Fruit fly (Drosophila melanogaster): ENCODE measurements around the gene Ccp84Ag.

The Ccp84Ag gene

DNA sequence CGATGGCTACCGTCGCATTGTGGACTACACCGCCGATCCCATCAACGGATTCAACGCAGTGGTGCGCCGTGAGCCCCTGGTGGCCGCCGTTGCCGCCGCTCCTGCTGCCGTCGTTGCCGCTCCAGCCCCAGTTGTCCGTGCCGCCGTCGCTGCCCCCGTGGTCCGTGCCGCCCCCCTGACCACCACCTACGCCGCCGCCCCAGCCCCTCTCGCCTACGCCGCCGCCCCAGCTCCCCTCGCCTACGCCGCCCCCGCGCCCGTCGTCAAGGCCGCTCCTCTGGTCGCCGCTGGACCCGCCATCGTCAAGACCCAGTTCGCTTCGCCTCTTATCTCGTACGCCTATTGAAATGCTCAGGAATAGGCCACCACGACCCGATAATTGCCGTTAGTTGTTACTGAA is 691 bp downstream of the Ccp84Ag start (continued):
- TF ChIP-seq crol (GFP tag; IDR thresholded peaks at IDR 0.05): 0 out of 2 replicates have a peak, but pooled peaks have one; percentile 48
- no peak for TF ChIP-seq sens-2 (GFP tag; IDR thresholded peaks at IDR 0.05)
- TF ChIP-seq da (GFP tag; optimal IDR thresholded peaks at IDR 0.05): no peak
- no peak for TF ChIP-seq salm (tag; optimal IDR thresholded peaks at IDR 0.05)
- TF ChIP-seq Optix (GFP tag; IDR thresholded peaks at IDR 0.05): 0 out of 3 replicates have a peak, but pooled peaks have one; percentile 17
- no peak for TF ChIP-seq HHEX (GFP tag; optimal IDR thresholded peaks at IDR 0.05)
- TF ChIP-seq CG6854 (GFP tag; optimal IDR thresholded peaks at IDR 0.05): no peak
- 0 out of 2 replicates have a peak, but pooled peaks have one; percentile 27 for TF ChIP-seq CG32772 (GFP tag; IDR thresholded peaks at IDR 0.05)
- no peak for TF ChIP-seq Trl (optimal IDR thresholded peaks at IDR 0.05)
- no peak for TF ChIP-seq Trl (GFP tag; optimal IDR thresholded peaks at IDR 0.05)
- 0 out of 3 replicates have a peak, but pooled peaks have one; percentile 14 for TF ChIP-seq CG14860 (GFP tag; IDR thresholded peaks at IDR 0.05; ENCODE audit: partially characterized antibody)
- 0 out of 2 replicates have a peak, but pooled peaks have one; percentile 33 for TF ChIP-seq slbo (GFP tag; IDR thresholded peaks at IDR 0.05)
- TF ChIP-seq CG10431 (GFP tag; optimal IDR thresholded peaks at IDR 0.05): no peak

DNA sequence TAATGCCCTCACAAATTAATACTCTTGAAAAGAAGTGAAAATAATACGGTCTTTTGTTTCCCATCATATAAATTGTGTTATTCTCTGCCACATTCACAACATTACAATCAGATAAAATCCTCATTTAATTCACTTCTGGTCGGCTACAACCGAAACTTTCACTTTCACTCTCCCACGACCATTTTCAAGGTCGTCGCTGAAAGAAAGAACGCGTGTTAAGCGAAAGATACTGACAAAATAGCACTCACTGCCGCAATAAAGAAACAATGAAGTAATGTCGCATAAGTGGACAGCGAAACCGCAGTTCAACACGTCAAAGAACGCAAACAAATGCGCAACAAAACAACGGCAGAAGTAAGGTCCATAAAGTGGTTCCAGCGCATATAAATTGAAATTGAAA is 1.6 kb downstream of the Ccp84Ag start:
- TF ChIP-seq jing (GFP tag; optimal IDR thresholded peaks at IDR 0.05) (no peak), CG10431 (GFP tag; optimal IDR thresholded peaks at IDR 0.05) (no peak), Blimp-1 (GFP tag; optimal IDR thresholded peaks at IDR 0.05) (peak; percentile 78), CG11456 (GFP tag; IDR thresholded peaks at IDR 0.05) (no peak), CG12659 (GFP tag; optimal IDR thresholded peaks at IDR 0.05) (no peak)

DNA sequence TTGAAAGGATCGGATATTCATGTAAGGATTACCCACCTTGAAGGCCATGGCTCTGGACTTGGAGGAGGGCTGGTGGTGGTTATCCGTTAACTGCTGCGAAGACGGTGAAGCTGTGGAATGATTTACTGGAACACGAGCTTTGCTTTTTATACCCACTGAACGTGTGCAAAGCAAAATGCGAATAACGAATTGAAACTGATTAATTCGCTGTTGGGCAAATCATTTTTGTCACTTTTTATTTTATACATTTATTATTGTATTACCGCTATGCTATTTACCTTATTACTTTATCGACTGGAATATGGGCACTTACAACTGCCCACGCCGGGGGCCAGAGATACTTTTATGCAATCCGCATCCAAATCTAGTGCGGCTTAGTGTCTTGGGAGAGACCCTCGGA is 3.6 kb downstream of the Ccp84Ag start, which contains the start of gene Ccp84Af:
Gene Ccp84Af, minus strand, starts transcription at position 101 of the 400 bp plus-strand sequence.
- TF ChIP-seq row (GFP tag; IDR thresholded peaks at IDR 0.05): no peak
- TF ChIP-seq Ets65A (GFP tag): peak; percentile 64

DNA sequence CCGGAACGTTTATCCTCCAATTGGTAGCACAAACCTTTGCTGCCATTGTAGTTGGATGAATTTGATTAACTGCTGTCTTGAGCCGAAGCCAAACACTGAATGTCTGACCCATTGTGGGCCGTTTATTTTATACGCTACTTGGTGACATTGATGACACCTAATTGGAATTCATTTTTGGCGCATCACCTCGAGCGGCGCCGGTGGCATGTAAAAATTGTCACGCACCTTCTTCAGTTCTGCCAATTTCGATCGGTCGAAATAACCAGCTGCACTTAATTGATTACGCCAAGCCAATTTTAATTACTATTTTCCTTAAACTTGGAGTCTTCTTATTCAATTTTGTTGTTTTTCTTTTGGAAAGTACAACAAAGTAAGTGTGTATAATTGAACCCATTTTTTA is 5.1 kb downstream of the Ccp84Ag start, which contains the start of gene Ccp84Ae:
Gene Ccp84Ae, minus strand, starts transcription at position 101 of the 400 bp plus-strand sequence.
- no peak for TF ChIP-seq tio (GFP tag; optimal IDR thresholded peaks at IDR 0.05)
- TF ChIP-seq eyg (GFP tag; optimal IDR thresholded peaks at IDR 0.05): no peak
- no peak for TF ChIP-seq HLH3B (GFP tag; IDR thresholded peaks at IDR 0.05)
- TF ChIP-seq mld (GFP tag; IDR thresholded peaks at IDR 0.05; ENCODE audit: partially characterized antibody): no peak
- TF ChIP-seq CG4707 (GFP tag; optimal IDR thresholded peaks at IDR 0.05): no peak

DNA sequence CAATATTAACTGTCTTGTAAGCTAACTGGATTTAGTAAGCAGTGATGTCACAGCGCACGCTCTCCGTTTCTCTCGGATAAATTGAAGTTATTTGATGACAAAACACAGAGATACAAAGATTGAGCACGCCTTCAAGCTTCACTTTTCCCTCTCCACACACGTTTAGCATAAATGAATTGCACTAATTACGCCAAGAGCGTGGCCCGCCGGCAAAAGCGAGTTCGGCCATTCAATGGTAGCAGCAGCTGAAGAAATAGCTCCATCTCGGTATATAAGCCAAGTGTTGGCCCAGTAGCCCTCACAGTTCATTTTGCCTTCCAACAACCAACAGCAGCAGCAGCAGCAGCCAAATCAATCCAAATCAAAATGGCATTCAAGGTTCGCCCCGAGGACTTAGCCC is 5.9 kb downstream of the Ccp84Ag start, which contains the start of gene Ccp84Ad:
Gene Ccp84Ad, plus strand, starts transcription at position 301 of the 400 bp plus-strand sequence.
- TF ChIP-seq Opbp (GFP tag; IDR thresholded peaks at IDR 0.05; ENCODE audit: partially characterized antibody) (0 out of 3 replicates have a peak, but pooled peaks have one; percentile 6), Antp (GFP tag; optimal IDR thresholded peaks at IDR 0.05) (no peak), CG6791 (GFP tag; IDR thresholded peaks at IDR 0.05; ENCODE audit: partially characterized antibody) (no peak)

DNA sequence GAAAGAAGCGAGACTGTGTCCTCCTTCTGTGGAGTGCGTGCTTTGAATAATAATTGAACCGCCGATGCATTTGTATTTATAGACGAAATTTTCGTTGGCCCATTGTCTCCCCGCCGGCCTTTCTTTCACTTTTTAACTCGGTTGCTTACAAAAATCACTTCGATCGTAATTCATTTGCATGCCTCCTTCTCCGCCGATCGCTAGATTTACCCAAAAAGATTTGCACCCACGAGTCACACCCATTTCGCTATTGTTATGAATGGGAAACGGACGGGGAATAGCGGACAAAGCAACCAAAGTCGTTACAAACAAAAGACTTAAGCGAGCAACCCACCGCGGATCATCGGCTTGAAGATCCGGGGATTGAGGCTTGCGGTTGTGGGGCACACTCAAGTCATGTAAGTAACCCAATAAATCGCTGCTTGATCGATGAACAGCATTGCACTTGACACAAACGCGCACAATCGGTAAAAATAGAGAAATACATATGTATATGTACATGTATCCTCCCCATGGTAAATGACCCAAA is 9.8 kb downstream of the Ccp84Ag start, which contains the start of gene Ccp84Ac:
Gene Ccp84Ac, minus strand, starts transcription at position 51 of the 529 bp plus-strand sequence.
- TF ChIP-seq Ets65A (GFP tag) (peak; percentile 63), oc (tag; optimal IDR thresholded peaks at IDR 0.05) (peak; percentile 53), CG13894 (tag; optimal IDR thresholded peaks at IDR 0.05) (no peak)

Measured in whole organism, embryonic.